Fruit fly (Drosophila melanogaster): ENCODE results near the gene CG32687.
A peak's percentile ranks its signal among the peaks of the same experiment; 100 is the strongest.

CG32687 gene

DNA sequence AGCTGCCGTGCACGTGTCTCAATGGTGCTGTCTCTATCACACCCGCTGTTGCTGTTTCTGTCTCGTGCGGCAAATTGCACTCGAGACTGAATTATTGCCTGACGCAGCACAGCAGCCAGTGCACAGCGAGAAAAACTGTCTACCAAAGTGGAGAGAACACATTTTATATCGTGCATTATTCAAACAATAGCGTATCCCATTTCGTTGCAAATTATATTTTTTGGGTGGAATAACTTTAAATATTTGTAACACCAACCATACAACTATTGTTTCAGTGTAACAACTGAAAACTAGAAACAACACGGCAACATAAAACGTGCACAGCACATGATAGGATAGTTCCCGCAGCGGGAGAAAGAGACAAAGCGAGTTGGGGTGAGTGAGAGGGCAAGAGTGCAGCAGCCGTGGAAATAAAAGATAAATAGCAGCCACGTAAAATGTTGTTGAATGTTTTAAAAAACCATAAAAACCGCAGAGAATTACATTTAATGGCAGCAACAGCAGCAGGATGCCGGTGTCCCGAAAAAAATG, 28.4 kb upstream of the CG32687 start (continued):
- no peak for TF ChIP-seq pb (GFP tag; optimal IDR thresholded peaks at IDR 0.05)
- TF ChIP-seq pros (GFP tag; optimal IDR thresholded peaks at IDR 0.05): no peak
- TF ChIP-seq Oli (tag; optimal IDR thresholded peaks at IDR 0.05): peak; percentile 26
- TF ChIP-seq CrebB (tag; optimal IDR thresholded peaks at IDR 0.05): no peak
- TF ChIP-seq CG32532 (GFP tag; IDR thresholded peaks at IDR 0.05): no peak
- peak; percentile 68 for TF ChIP-seq sens-2 (GFP tag; IDR thresholded peaks at IDR 0.05)
- no peak for TF ChIP-seq cg (GFP tag; optimal IDR thresholded peaks at IDR 0.05)
- no peak for TF ChIP-seq hkb (optimal IDR thresholded peaks at IDR 0.05)
- TF ChIP-seq hkb (GFP tag; IDR thresholded peaks at IDR 0.05): peak; percentile 49; the same call in 1 of the 2 replicates
- TF ChIP-seq CG3281 (GFP tag; optimal IDR thresholded peaks at IDR 0.05): no peak
- TF ChIP-seq NFAT (GFP tag; IDR thresholded peaks at IDR 0.05): no peak
- no peak for TF ChIP-seq sr (GFP tag; IDR thresholded peaks at IDR 0.05)
- peak; percentile 71 for TF ChIP-seq slp2 (GFP tag; optimal IDR thresholded peaks at IDR 0.05)
- TF ChIP-seq gt (GFP tag; IDR thresholded peaks at IDR 0.05): peak; percentile 38; the same call in 1 of the 2 replicates
- TF ChIP-seq CG15601 (tag; optimal IDR thresholded peaks at IDR 0.05): peak; percentile 29
- TF ChIP-seq sim (GFP tag; IDR thresholded peaks at IDR 0.05): 0 out of 2 replicates have a peak, but pooled peaks have one; percentile 9
- TF ChIP-seq CG3847 (GFP tag; IDR thresholded peaks at IDR 0.05): no peak
- TF ChIP-seq cato (GFP tag; optimal IDR thresholded peaks at IDR 0.05; ENCODE audit: borderline replicate concordance): no peak
- peak; percentile 51 for TF ChIP-seq chn (GFP tag; optimal IDR thresholded peaks at IDR 0.05)
- peak; percentile 5 for TF ChIP-seq CG30020 (tag; optimal IDR thresholded peaks at IDR 0.05)
- TF ChIP-seq CG1024 (GFP tag; IDR thresholded peaks at IDR 0.05): peak; percentile 58
- TF ChIP-seq CG12155 (GFP tag; optimal IDR thresholded peaks at IDR 0.05): peak; percentile 26
- no peak for TF ChIP-seq CG12659 (GFP tag; optimal IDR thresholded peaks at IDR 0.05)
- TF ChIP-seq fd102C (GFP tag; optimal IDR thresholded peaks at IDR 0.05): peak; percentile 92
- no peak for TF ChIP-seq eyg (GFP tag; optimal IDR thresholded peaks at IDR 0.05)
- 0 out of 3 replicates have a peak, but pooled peaks have one; percentile 31 for TF ChIP-seq CG11695 (GFP tag; IDR thresholded peaks at IDR 0.05)
- no peak for TF ChIP-seq pzg (GFP tag; optimal IDR thresholded peaks at IDR 0.05)
- TF ChIP-seq CG1647 (GFP tag; optimal IDR thresholded peaks at IDR 0.05): peak; percentile 26
- peak; percentile 36 for TF ChIP-seq CG6813 (GFP tag; optimal IDR thresholded peaks at IDR 0.05)
- no peak for TF ChIP-seq CG5953 (GFP tag; IDR thresholded peaks at IDR 0.05)
- TF ChIP-seq hth (optimal IDR thresholded peaks at IDR 0.05): no peak
- TF ChIP-seq Fer1 (GFP tag; optimal IDR thresholded peaks at IDR 0.05): no peak
- TF ChIP-seq CG17912 (GFP tag; optimal IDR thresholded peaks at IDR 0.05): no peak
- no peak for TF ChIP-seq Poxn (GFP tag; IDR thresholded peaks at IDR 0.05)
- no peak for TF ChIP-seq CG6791 (GFP tag; IDR thresholded peaks at IDR 0.05; ENCODE audit: partially characterized antibody)
- TF ChIP-seq CG3163 (GFP tag; optimal IDR thresholded peaks at IDR 0.05): no peak
- TF ChIP-seq CG10565 (GFP tag; optimal IDR thresholded peaks at IDR 0.05): no peak
- no peak for TF ChIP-seq wdn (GFP tag; IDR thresholded peaks at IDR 0.05)
- TF ChIP-seq CG15073 (GFP tag; optimal IDR thresholded peaks at IDR 0.05): no peak
- peak; percentile 21 for TF ChIP-seq CG8944 (GFP tag; optimal IDR thresholded peaks at IDR 0.05)
- TF ChIP-seq CG31224 (GFP tag; IDR thresholded peaks at IDR 0.05): peak; percentile 23; the same call in 1 of the 2 replicates
- TF ChIP-seq CG8765 (GFP tag; IDR thresholded peaks at IDR 0.05): peak; percentile 90
- 0 out of 3 replicates have a peak, but pooled peaks have one; percentile 14 for TF ChIP-seq dysf (GFP tag; IDR thresholded peaks at IDR 0.05)
- TF ChIP-seq al (GFP tag; IDR thresholded peaks at IDR 0.05): no peak
- peak; percentile 64 for TF ChIP-seq onecut (GFP tag; IDR thresholded peaks at IDR 0.05)
- no peak for TF ChIP-seq crp (GFP tag; optimal IDR thresholded peaks at IDR 0.05)
- no peak for TF ChIP-seq Vsx1 (GFP tag; optimal IDR thresholded peaks at IDR 0.05)
- peak; percentile 74 for TF ChIP-seq CG10959 (GFP tag; IDR thresholded peaks at IDR 0.05)
- TF ChIP-seq CG8089 (GFP tag; optimal IDR thresholded peaks at IDR 0.05): no peak
- peak; percentile 59 for TF ChIP-seq Blimp-1 (GFP tag; optimal IDR thresholded peaks at IDR 0.05)
- TF ChIP-seq CG13123 (GFP tag; optimal IDR thresholded peaks at IDR 0.05): no peak
- no peak for TF ChIP-seq CG11696 (GFP tag; IDR thresholded peaks at IDR 0.05)
